Worm (Caenorhabditis elegans): ENCODE data around the gene DH11.5.

Gene DH11.5

DNA sequence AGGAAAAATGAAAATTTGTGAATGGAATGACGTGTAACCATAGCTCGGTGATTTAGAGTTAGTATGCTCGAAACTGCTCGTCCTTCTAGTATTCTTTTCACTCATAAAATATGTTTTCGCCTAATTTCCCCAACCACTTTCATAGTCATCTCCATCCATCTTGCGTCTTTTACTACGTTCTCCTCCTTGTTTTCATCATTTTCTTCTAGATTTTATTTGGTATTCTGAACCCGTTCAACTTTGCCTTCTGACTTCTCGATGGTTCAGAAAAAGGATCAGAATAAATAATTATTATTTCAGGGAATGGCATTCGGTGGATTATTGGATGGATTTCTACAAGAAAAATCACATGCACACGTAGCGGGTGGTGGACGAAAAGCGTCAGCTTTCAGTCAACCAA, 17.9 kb upstream of the DH11.5 start, which contains the start of gene C04H4.1:
C04H4.1 (plus strand) TSS at position 301 of the 400 bp plus-strand sequence.
- TF ChIP-seq nhr-28 (tag; optimal IDR thresholded peaks at IDR 0.05): no peak
- TF ChIP-seq ham-2 (GFP tag; optimal IDR thresholded peaks at IDR 0.05): no peak
- no peak for TF ChIP-seq ceh-39 (tag; optimal IDR thresholded peaks at IDR 0.05)
- TF ChIP-seq zip-8 (tag; optimal IDR thresholded peaks at IDR 0.05): no peak

- TF ChIP-seq hlh-1 (tag; optimal IDR thresholded peaks at IDR 0.05) (peak; percentile 86), mab-5 (tag; optimal IDR thresholded peaks at IDR 0.05) (peak; percentile 18), nhr-2 (tag; optimal IDR thresholded peaks at IDR 0.05) (no peak)
Observed at ce11 chrII:7962181-7962580, 14.2 kb upstream of the DH11.5 start.

DNA sequence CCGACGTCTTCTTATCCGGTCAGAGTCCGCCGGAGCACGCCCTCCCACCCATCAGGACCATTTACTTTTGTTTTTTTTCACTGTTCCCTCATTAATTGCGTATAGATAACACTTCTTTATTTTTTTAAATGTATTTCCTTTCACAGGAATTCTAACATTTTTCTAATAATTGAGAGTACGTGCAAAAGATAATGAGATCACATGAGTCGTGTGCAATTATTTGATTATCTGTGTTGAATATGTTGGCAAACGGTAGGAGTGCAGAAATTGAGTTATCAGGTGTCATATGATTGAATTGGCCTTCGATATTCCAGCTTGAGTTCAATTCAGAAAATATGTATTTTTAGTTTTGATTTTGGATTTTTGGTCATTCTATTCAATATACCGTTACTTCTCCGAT, 8.0 kb upstream of the DH11.5 start:
- TF ChIP-seq ces-1 (GFP tag; optimal IDR thresholded peaks at IDR 0.05) (peak; percentile 69), blmp-1 (tag; optimal IDR thresholded peaks at IDR 0.05) (no peak)

DNA sequence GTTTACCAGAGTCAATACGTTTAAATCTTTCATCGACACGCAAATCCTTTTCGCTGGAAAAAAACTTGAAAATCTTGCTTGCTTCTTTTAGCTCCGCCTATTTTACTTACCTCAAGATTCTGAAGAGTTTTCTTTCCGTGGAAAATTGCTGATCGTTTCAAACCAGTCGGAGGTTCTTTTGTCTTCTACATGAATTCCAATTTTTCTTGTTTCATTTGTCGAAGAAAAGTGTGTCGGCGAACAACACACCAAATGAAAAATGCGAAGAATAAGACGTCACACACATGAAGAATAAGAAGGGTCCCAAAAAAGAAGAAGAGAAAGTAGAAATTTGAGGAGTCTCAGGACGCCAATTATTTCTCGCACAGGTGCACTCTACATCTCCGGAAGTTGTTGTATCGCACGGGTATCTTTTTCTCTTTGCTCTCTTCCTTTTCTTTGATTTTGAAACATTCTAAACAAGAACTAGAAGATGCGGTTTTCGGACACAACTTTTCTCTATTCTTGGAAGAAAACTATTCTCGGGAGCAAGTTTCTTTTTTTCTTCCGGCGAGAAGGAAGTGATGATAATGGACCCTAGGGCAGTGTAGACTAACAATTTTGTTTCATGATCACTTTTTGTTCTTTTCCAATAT, 2.1 kb upstream of the DH11.5 start:
- TF ChIP-seq elt-1 (tag; optimal IDR thresholded peaks at IDR 0.05; ENCODE audit: borderline replicate concordance, insufficient read depth): no peak
- no peak for TF ChIP-seq nhr-76 (tag; optimal IDR thresholded peaks at IDR 0.05)
- TF ChIP-seq M03D4.4 (tag; optimal IDR thresholded peaks at IDR 0.05): no peak
- TF ChIP-seq mls-2 (tag; optimal IDR thresholded peaks at IDR 0.05): no peak

- TF ChIP-seq flh-1 (GFP tag; optimal IDR thresholded peaks at IDR 0.05): no peak
- TF ChIP-seq tbx-8 (GFP tag; optimal IDR thresholded peaks at IDR 0.05): no peak
- TF ChIP-seq unc-120 (tag; optimal IDR thresholded peaks at IDR 0.05; ENCODE audit: poor library complexity, severe bottlenecking): no peak
- TF ChIP-seq cnd-1 (tag; optimal IDR thresholded peaks at IDR 0.05): no peak
- no peak for TF ChIP-seq mab-5 (tag; optimal IDR thresholded peaks at IDR 0.05)
- no peak for TF ChIP-seq blmp-1 (tag; optimal IDR thresholded peaks at IDR 0.05)
- TF ChIP-seq bed-3 (GFP tag; optimal IDR thresholded peaks at IDR 0.05): no peak
- TF ChIP-seq ces-1 (GFP tag; optimal IDR thresholded peaks at IDR 0.05): no peak
- TF ChIP-seq pha-4 (tag; optimal IDR thresholded peaks at IDR 0.05): no peak
- TF ChIP-seq nhr-237 (tag; optimal IDR thresholded peaks at IDR 0.05): no peak
- TF ChIP-seq unc-62 (GFP tag; optimal IDR thresholded peaks at IDR 0.05): no peak
- no peak for TF ChIP-seq hlh-1 (tag; optimal IDR thresholded peaks at IDR 0.05)
- TF ChIP-seq mls-2 (tag; optimal IDR thresholded peaks at IDR 0.05): no peak
- no peak for TF ChIP-seq ceh-43 (GFP tag; optimal IDR thresholded peaks at IDR 0.05)
- TF ChIP-seq drap-1 (GFP tag; optimal IDR thresholded peaks at IDR 0.05): no peak
- no peak for TF ChIP-seq M03D4.4 (tag; optimal IDR thresholded peaks at IDR 0.05)
- no peak for TF ChIP-seq unc-39 (tag; optimal IDR thresholded peaks at IDR 0.05)
- TF ChIP-seq elt-3 (tag; optimal IDR thresholded peaks at IDR 0.05): no peak
- TF ChIP-seq ceh-83 (GFP tag; optimal IDR thresholded peaks at IDR 0.05): no peak
- no peak for TF ChIP-seq nhr-2 (tag; optimal IDR thresholded peaks at IDR 0.05)
Observed at ce11 chrII:7977513-7977912, 1.1 kb downstream of the DH11.5 start.

DNA sequence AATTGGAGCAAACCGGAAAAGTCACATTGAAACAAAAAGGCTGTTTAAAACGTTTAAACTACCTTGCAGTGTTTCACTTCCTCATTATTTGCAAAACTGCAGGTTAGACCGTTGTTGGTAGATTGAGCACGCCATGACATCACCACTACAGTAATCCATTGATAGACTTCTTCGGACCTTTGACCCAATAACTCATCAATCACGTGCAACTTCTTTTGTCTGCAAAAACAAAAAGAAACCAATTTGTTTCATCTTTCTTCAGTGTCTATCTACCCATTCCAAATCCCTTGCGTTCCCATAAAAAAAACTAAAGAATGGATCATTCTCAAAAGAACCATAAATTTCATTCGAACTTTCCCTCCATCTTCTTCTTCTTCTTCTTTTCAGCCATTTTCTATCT, 4.7 kb downstream of the DH11.5 start:
- TF ChIP-seq bed-3 (GFP tag; optimal IDR thresholded peaks at IDR 0.05): no peak
- no peak for TF ChIP-seq ztf-11 (tag; optimal IDR thresholded peaks at IDR 0.05)
- TF ChIP-seq lin-32 (GFP tag; optimal IDR thresholded peaks at IDR 0.05): no peak
- TF ChIP-seq nhr-28 (tag; optimal IDR thresholded peaks at IDR 0.05): no peak
- TF ChIP-seq lsy-2 (tag; optimal IDR thresholded peaks at IDR 0.05): no peak
- no peak for TF ChIP-seq nhr-76 (tag; optimal IDR thresholded peaks at IDR 0.05)
- no peak for TF ChIP-seq blmp-1 (tag; optimal IDR thresholded peaks at IDR 0.05)
- TF ChIP-seq pha-4 (tag; optimal IDR thresholded peaks at IDR 0.05): no peak

DNA sequence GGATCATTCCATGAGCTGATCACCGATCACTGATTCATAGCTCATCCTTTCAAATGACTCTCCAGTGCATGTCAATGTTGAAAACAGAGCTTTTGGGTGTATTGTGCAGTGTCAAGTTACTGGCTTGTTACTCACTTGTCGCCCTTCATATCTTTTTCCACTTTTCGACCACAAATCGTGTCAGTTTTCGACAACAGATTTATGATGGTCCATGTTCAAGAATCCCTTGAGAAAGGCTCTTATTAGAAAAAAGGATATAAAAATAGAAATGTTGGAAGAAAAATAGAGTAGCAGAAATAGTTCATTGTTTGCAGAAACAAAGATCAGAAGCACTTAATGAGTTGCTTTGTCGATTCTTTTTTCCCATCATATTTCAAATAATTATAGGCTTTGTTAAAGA, 7.0 kb downstream of the DH11.5 start:
- TF ChIP-seq ceh-83 (GFP tag; optimal IDR thresholded peaks at IDR 0.05): no peak
- no peak for TF ChIP-seq ham-2 (GFP tag; optimal IDR thresholded peaks at IDR 0.05)
- TF ChIP-seq unc-120 (tag; optimal IDR thresholded peaks at IDR 0.05; ENCODE audit: poor library complexity, severe bottlenecking): no peak
- TF ChIP-seq ces-1 (GFP tag; optimal IDR thresholded peaks at IDR 0.05): no peak
- no peak for TF ChIP-seq nhr-2 (tag; optimal IDR thresholded peaks at IDR 0.05)
- TF ChIP-seq elt-1 (tag; optimal IDR thresholded peaks at IDR 0.05; ENCODE audit: borderline replicate concordance, insufficient read depth): no peak
- TF ChIP-seq mep-1 (tag; optimal IDR thresholded peaks at IDR 0.05): no peak
- no peak for TF ChIP-seq nhr-76 (tag; optimal IDR thresholded peaks at IDR 0.05)
- TF ChIP-seq sem-2 (GFP tag; optimal IDR thresholded peaks at IDR 0.05): no peak
- no peak for TF ChIP-seq mls-2 (tag; optimal IDR thresholded peaks at IDR 0.05)
- no peak for TF ChIP-seq hlh-1 (tag; optimal IDR thresholded peaks at IDR 0.05)
- TF ChIP-seq ceh-39 (tag; optimal IDR thresholded peaks at IDR 0.05): no peak
- TF ChIP-seq nhr-237 (tag; optimal IDR thresholded peaks at IDR 0.05): no peak
- TF ChIP-seq ztf-11 (tag; optimal IDR thresholded peaks at IDR 0.05): no peak
- no peak for TF ChIP-seq blmp-1 (tag; optimal IDR thresholded peaks at IDR 0.05)
- no peak for TF ChIP-seq zip-8 (tag; optimal IDR thresholded peaks at IDR 0.05)
- no peak for TF ChIP-seq ceh-43 (GFP tag; optimal IDR thresholded peaks at IDR 0.05)
